Worm (Caenorhabditis elegans) whole organism, L4 larva: ENCODE results near the gene emg-1.

Experiments
- ama-1 ChIP-seq: fragments of 150-350 bp; optimal IDR thresholded peaks from 2 replicates; lab custom pipeline; 2014; ENCODE audit warnings: inconsistent platforms, mixed read lengths
- ceh-44 ChIP-seq: fragments of 200-800 bp; sonication (Bioruptor generic); IDR thresholded peaks from 2 replicates; pipeline ENCODE4 v1.3.6; 2022; ENCODE audit warnings: missing genetic modification reagents, missing genetic modification characterization, missing compliant biosample characterization
- daf-12 ChIP-seq: fragments of 150-350 bp; optimal IDR thresholded peaks from 2 replicates; lab custom pipeline; 2014; ENCODE audit warnings: missing biosample characterization, missing genetic modification reagents, missing genetic modification characterization
- pqm-1 ChIP-seq: sonication (generic microtip); optimal IDR thresholded peaks from 2 replicates; lab custom pipeline; 2017; ENCODE audit warnings: missing biosample characterization, missing genetic modification characterization
- vab-7 ChIP-seq: fragments of 200-800 bp; sonication (Bioruptor generic); IDR thresholded peaks from 2 replicates; pipeline ENCODE4 v1.3.6; 2022; ENCODE audit warnings: missing genetic modification reagents, missing genetic modification characterization, missing compliant biosample characterization

DNA sequence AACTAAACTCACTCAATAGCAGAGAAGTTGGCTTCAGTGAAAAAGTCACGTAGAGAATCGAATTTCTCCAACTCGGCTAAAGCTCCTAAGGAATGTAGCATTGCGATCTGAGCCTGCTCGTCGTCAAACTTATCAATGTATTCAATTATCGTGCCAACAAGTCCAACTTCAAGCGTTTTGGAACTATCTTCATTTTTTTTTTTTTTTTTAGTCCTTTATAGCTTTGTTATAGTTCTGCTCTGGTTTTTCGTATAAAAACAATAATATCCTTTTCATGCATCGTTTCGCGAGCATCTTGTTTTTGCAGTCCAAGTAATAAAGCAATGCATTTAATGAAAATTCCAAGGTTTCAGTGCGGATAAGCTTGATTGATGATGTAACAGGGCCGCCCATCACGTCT lies 39.7 kb downstream of the emg-1 start, which contains the start of gene Y39A1A.31:
- TF ChIP-seq vab-7 (GFP tag; lab: Robert Waterston, UW) (no peak), ama-1 (no peak), daf-12 (tag; lab: Kevin White, UChicago) (no peak), ceh-44 (GFP tag; lab: Robert Waterston, UW) (no peak), pqm-1 (tag; lab: Kevin White, UChicago) (no peak)
